Worm (Caenorhabditis elegans) whole organism, L4/young adult: ENCODE measurements around the gene fbxb-72.

Experiments
- W03F9.2 ChIP-seq: fragments of 150-350 bp; optimal IDR thresholded peaks from 2 replicates; lab custom pipeline; 2014; ENCODE audit warnings: missing biosample characterization, missing genetic modification characterization
- dao-5 ChIP-seq: sonication (generic microtip); optimal IDR thresholded peaks from 2 replicates; lab custom pipeline; 2016; ENCODE audit warnings: missing genotype, missing genetic modification characterization, moderate library complexity, missing compliant biosample characterization
- him-1 ChIP-seq: sonication (generic microtip); optimal IDR thresholded peaks from 2 replicates; lab custom pipeline; 2016; ENCODE audit warnings: missing genotype, missing genetic modification reagents, missing genetic modification characterization, missing compliant biosample characterization

fbxb-72 gene

DNA sequence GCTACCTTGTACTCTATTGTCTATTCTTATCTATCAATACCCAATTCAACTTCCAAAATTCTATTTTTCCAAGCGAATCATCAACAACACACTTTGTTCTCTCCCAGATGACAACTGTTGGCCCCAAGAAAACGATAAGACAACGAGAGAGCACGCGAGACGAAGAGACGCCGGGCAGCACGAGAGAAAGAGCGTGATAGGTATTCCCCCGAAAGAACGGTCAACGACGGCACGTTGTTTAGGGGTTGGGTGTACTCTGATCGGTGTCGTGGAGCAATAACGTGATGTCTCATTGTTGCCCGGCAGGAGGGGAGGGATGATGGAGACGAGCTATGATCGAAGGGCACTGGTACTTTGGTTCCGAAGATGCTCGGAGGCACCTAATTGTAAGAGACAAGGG, 7.6 kb upstream of the fbxb-72 start:
- TF ChIP-seq W03F9.2 (tag; lab: Kevin White, UChicago) (peak; percentile 41), him-1 (no peak), dao-5 (tag; lab: Kevin White, UChicago) (no peak)

DNA sequence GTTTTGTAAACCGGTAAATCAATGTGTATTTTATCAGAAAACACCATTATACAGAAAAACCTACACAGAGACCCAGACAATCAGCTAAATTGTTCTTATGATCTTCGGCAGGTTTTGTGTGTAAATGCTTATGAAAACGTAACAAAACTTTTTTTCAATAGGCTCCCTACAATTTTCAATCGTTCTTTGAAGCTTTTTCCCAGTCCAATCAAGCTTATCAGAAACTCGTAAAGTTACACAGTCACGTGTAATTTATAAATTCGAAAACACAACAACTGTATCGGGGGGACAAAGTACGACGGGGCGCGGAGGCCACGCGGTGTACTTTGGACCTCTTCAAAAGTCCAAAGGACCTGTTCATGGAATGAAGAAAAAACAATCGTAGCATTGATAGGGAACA, 6.5 kb upstream of the fbxb-72 start:
- TF ChIP-seq W03F9.2 (tag; lab: Kevin White, UChicago) = peak; percentile 38
- TF ChIP-seq him-1 = no peak
- TF ChIP-seq dao-5 (tag; lab: Kevin White, UChicago) = no peak

DNA sequence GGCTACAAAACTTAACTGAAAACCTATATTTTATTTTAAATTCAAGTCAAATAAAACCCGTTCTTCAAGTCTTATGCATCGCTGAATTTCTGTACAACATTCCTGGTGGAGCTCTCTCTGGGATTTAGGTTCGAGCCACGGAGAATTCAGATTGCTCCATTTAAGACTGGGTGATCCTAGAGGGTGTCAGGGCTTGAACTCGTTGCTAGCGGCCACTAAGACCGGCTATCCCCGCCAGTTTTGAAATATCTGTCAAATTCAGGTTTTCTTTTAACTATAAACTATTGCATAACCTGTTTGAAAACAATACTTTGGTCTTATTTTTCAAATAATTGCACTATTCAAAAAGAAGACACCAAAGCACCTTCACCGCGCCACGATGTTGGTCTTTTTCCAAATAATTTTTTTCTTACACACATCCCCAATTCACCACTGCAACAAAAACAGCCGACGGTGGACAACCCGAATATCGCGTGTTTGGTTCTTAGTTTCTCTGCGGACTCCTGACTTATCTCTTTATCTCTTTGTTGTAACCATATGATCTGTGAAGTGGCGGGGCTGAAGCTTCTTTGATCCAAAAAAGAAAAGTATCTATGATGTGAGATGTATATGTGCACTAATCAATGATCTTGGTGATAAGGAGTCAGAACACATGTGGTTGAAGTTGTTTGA, 5.2 kb upstream of the fbxb-72 start:
- no peak for TF ChIP-seq W03F9.2 (tag; lab: Kevin White, UChicago)
- TF ChIP-seq him-1 = no peak
- no peak for TF ChIP-seq dao-5 (tag; lab: Kevin White, UChicago)

DNA sequence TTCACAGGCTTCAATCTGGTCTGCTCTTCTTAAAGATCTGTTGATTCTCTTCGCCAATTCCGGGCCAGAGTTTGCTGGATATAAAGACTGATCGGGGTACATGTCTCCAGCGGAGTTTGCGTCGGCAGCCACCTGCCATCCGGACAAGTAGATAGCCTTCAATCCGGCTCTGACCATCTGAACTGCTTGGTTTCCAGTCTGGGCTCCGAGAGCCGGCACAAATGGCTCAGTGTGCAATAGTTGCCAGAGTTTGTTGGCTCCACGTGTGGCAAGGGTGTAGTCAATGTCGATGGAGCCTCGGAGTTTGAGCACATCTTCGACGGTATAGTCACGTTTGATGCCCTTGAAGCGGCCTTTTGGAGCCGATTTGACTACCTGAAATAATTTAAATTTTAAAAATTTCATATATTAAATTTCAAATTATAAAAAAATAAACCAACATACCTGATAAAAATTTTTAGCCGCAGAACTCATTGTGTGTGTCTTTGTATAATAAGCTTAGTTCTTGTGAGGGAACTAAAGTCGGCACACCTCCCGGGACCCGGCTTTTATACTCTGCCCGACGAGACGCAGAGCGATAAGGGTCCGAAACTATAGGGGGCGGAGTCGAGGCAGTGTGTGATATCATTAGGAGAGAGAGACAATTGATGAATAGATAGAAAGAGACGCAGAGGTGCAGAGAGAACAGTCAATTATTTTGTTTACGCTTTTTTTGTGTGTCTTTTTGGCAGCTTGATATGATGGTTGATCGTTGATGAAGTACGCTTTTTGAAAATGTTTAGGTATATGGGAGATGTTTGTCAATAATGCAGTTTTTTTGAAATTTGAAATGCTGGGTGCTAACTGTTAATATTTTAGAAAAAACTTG, 4.0 kb upstream of the fbxb-72 start, which contains the start of the genes icl-1 and srh-2:
TSS of gene icl-1 (minus strand) at position 521 of the 868 bp plus-strand sequence.
TSS of gene srh-2 (plus strand) at position 818 of the 868 bp plus-strand sequence.
- TF ChIP-seq W03F9.2 (tag; lab: Kevin White, UChicago) = peak; percentile 3
- no peak for TF ChIP-seq dao-5 (tag; lab: Kevin White, UChicago)

DNA sequence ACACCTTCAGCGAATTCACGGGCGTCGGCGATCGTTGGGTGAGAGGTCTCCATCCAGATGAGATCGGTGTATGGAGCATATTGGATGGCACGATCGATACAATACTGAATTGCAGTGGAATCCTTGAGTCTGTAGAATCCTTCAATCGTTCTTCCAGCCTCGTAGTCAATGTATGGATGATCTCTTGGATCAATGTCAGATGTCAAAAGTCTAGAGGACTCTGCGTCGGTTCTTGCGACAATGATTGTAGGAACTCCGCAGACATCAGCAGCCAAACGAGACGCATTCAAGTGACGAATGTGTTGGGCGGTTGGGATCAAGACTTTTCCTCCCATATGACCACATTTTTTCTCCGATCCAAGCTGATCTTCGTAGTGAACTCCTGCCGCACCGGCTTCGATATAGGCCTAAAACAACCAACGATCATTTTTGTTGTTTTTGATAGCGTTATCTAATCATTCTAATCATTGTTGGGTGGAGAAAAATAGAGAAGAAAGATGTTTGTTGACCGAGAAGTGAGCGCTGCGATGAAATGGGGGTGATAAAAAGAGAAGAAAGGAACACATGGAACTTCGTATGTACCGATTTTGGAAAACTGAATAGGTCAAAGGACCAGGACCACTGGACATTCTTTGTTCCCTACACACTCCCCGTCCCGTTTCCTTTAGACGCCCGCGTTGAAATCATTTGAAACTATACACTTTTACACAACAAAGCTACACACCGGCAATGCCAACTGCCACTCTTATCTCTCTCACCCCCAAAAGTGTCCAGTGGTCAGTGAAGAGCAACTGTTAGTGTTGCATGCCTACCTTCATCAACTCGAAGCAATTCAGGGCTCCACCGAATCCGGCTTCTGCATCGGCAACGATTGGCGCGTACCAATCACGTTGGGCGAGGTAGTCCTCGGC, 3.1 kb upstream of the fbxb-72 start:
- TF ChIP-seq dao-5 (tag; lab: Kevin White, UChicago) = no peak
- TF ChIP-seq him-1 = no peak
- no peak for TF ChIP-seq W03F9.2 (tag; lab: Kevin White, UChicago)

ce11 chrV:725807-726572, 2.2 kb upstream of the fbxb-72 start:
- TF ChIP-seq dao-5 (tag; lab: Kevin White, UChicago) = no peak

- TF ChIP-seq W03F9.2 (tag; lab: Kevin White, UChicago) (no peak), dao-5 (tag; lab: Kevin White, UChicago) (no peak)
These were observed 1.4 kb upstream of the fbxb-72 start for ce11 chrV:724946-725806.

ce11 chrV:724470-724890, 728 bp upstream of the fbxb-72 start:
- no peak for TF ChIP-seq dao-5 (tag; lab: Kevin White, UChicago)
- TF ChIP-seq W03F9.2 (tag; lab: Kevin White, UChicago) = no peak
- TF ChIP-seq him-1 = no peak

DNA sequence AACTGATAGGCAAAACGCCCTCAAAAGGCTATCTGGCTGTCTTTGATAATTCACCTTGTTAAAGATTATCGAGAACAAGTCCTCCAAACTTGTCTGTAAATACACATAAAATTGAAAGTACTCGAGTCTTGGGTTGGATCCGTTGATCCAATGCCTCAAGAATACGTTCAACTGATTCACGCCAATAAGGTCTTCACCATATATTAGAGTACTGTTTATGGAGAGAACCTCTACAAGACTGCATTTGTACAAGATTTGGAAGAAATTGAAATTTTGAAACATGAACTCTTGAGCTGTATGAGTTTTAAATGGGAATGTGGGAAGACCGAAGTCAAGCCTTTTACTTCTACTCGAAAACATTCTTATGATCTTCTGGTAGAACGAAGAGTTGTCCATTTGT, 863 bp downstream of the fbxb-72 start:
- no peak for TF ChIP-seq dao-5 (tag; lab: Kevin White, UChicago)
- no peak for TF ChIP-seq W03F9.2 (tag; lab: Kevin White, UChicago)
- no peak for TF ChIP-seq him-1

- TF ChIP-seq dao-5 (tag; lab: Kevin White, UChicago) (no peak), W03F9.2 (tag; lab: Kevin White, UChicago) (no peak), him-1 (no peak)
These were observed 4.0 kb downstream of the fbxb-72 start, which contains the start of gene srbc-40 for ce11 chrV:719731-720130. TSS of gene srbc-40 (minus strand) at chrV:719831.

- no peak for TF ChIP-seq W03F9.2 (tag; lab: Kevin White, UChicago)
- TF ChIP-seq him-1 = no peak
- no peak for TF ChIP-seq dao-5 (tag; lab: Kevin White, UChicago)
These were observed 10.9 kb downstream of the fbxb-72 start, which contains the start of gene cyp-33C11 for ce11 chrV:712882-713281. TSS of gene cyp-33C11 (minus strand) at chrV:712982.

- no peak for TF ChIP-seq W03F9.2 (tag; lab: Kevin White, UChicago)
- no peak for TF ChIP-seq him-1
These were observed 14.9 kb downstream of the fbxb-72 start, which contains the start of gene srbc-39 for ce11 chrV:708808-709207. TSS of gene srbc-39 (plus strand) at chrV:709108.
